Worm (Caenorhabditis elegans) whole organism, young adult: ENCODE measurements around the gene Y22D7AL.11.

Source experiments
- B0035.1 ChIP-seq: sonication (generic microtip); optimal IDR thresholded peaks from 2 replicates; lab custom pipeline; 2016; ENCODE audit warnings: missing genetic modification characterization, mild to moderate bottlenecking, missing compliant biosample characterization, missing genotype, missing genetic modification reagents
- C17E4.6 ChIP-seq: fragments of 200-800 bp; sonication (Bioruptor generic); IDR thresholded peaks from 2 replicates; pipeline ENCODE4 v1.3.6; 2022; ENCODE audit warnings: missing genetic modification reagents, missing genetic modification characterization, missing compliant biosample characterization
- F33H1.4 ChIP-seq: fragments of 200-800 bp; sonication (Bioruptor generic); IDR thresholded peaks from 2 replicates; pipeline ENCODE4 v1.3.6; 2022; ENCODE audit warnings: missing genetic modification reagents, missing genetic modification characterization, missing compliant biosample characterization
- F49E8.2 ChIP-seq: sonication (generic microtip); optimal IDR thresholded peaks from 3 replicates; lab custom pipeline; 2017; ENCODE audit warnings: missing genetic modification characterization, mild to moderate bottlenecking, missing compliant biosample characterization, antibody characterized with exemption, moderate library complexity; ENCODE audit not compliant: insufficient read depth
- F52B5.7 ChIP-seq: sonication (generic microtip); optimal IDR thresholded peaks from 2 replicates; lab custom pipeline; 2016; ENCODE audit warnings: mild to moderate bottlenecking, missing genetic modification characterization, missing compliant biosample characterization
- K11D2.4 ChIP-seq: fragments of 200-800 bp; sonication (Bioruptor generic); IDR thresholded peaks from 2 replicates; pipeline ENCODE4 v1.3.6; 2022; ENCODE audit warnings: missing genetic modification reagents, missing genetic modification characterization, missing compliant biosample characterization
- T07F8.4 ChIP-seq: sonication (generic microtip); optimal IDR thresholded peaks from 2 replicates; lab custom pipeline; 2016; ENCODE audit warnings: mild to moderate bottlenecking, missing genetic modification characterization, moderate library complexity, missing compliant biosample characterization
- Y53G8AR.9 ChIP-seq: fragments of 200-800 bp; sonication (Bioruptor generic); conservative IDR thresholded peaks from 2 replicates; pipeline ENCODE4 v1.3.6; 2022; ENCODE audit warnings: missing genetic modification reagents, missing genetic modification characterization, missing compliant biosample characterization
- athp-1 ChIP-seq: sonication (generic microtip); optimal IDR thresholded peaks from 2 replicates; lab custom pipeline; 2017; ENCODE audit warnings: mild to moderate bottlenecking, missing genetic modification characterization, missing compliant biosample characterization
- attf-3 ChIP-seq: fragments of 200-800 bp; sonication (Bioruptor generic); conservative IDR thresholded peaks from 2 replicates; pipeline ENCODE4 v1.3.6; 2022; ENCODE audit warnings: missing genetic modification reagents, missing genetic modification characterization, missing compliant biosample characterization
- bed-2 ChIP-seq: fragments of 200-800 bp; sonication (Bioruptor generic); IDR thresholded peaks from 2 replicates; pipeline ENCODE4 v1.3.6; 2022; ENCODE audit warnings: missing genetic modification reagents, missing genetic modification characterization, missing compliant biosample characterization
- die-1 ChIP-seq: sonication (generic microtip); optimal IDR thresholded peaks from 2 replicates; lab custom pipeline; 2016; ENCODE audit warnings: missing genotype, mild to moderate bottlenecking, missing genetic modification characterization, missing compliant biosample characterization
- dox-1 ChIP-seq: fragments of 200-800 bp; sonication (Bioruptor generic); IDR thresholded peaks from 2 replicates; pipeline ENCODE4 v1.3.6; 2022; ENCODE audit warnings: missing genetic modification reagents, missing genetic modification characterization, missing compliant biosample characterization
- efl-1 ChIP-seq: fragments of 150-350 bp; optimal IDR thresholded peaks from 2 replicates; lab custom pipeline; 2014; ENCODE audit warnings: missing biosample characterization, missing genetic modification reagents, missing genetic modification characterization
- egrh-3 ChIP-seq: fragments of 200-800 bp; sonication (Bioruptor generic); IDR thresholded peaks from 2 replicates; pipeline ENCODE4 v1.3.6; 2022; ENCODE audit warnings: missing genetic modification reagents, missing genetic modification characterization, missing compliant biosample characterization
- hmg-20 ChIP-seq: fragments of 200-800 bp; sonication (Bioruptor generic); IDR thresholded peaks from 2 replicates; pipeline ENCODE4 v1.3.6; 2022; ENCODE audit warnings: missing genetic modification reagents, missing genetic modification characterization, missing compliant biosample characterization
- hsf-1 ChIP-seq: fragments of 200-800 bp; sonication (Bioruptor generic); IDR thresholded peaks from 2 replicates; pipeline ENCODE4 v1.3.6; 2022; ENCODE audit warnings: missing genetic modification reagents, missing genetic modification characterization, missing compliant biosample characterization
- lag-1 ChIP-seq: fragments of 200-800 bp; sonication (Bioruptor generic); IDR thresholded peaks from 2 replicates; pipeline ENCODE4 v1.3.6; 2022; ENCODE audit warnings: missing genetic modification reagents, missing genetic modification characterization, missing compliant biosample characterization
- lin-26 ChIP-seq: fragments of 200-800 bp; sonication (Bioruptor generic); IDR thresholded peaks from 2 replicates; pipeline ENCODE4 v1.3.6; 2022; ENCODE audit warnings: missing genetic modification reagents, missing genetic modification characterization, missing compliant biosample characterization
- lsy-27 ChIP-seq: sonication (generic microtip); optimal IDR thresholded peaks from 2 replicates; lab custom pipeline; 2017; ENCODE audit warnings: missing genetic modification characterization, mild to moderate bottlenecking, missing compliant biosample characterization, antibody characterized with exemption, missing genotype, borderline replicate concordance; ENCODE audit not compliant: insufficient read depth
- madf-10 ChIP-seq: sonication (generic microtip); optimal IDR thresholded peaks from 2 replicates; lab custom pipeline; 2016; ENCODE audit warnings: mild to moderate bottlenecking, missing genetic modification characterization, missing compliant biosample characterization
- madf-3 ChIP-seq: fragments of 200-800 bp; sonication (Bioruptor generic); IDR thresholded peaks from 2 replicates; pipeline ENCODE4 v1.3.6; 2022; ENCODE audit warnings: missing genetic modification reagents, missing genetic modification characterization, missing compliant biosample characterization
- mcd-1 ChIP-seq: fragments of 200-800 bp; sonication (Bioruptor generic); IDR thresholded peaks from 2 replicates; pipeline ENCODE4 v1.3.6; 2022; ENCODE audit warnings: missing genetic modification reagents, missing genetic modification characterization, missing compliant biosample characterization
- mes-4 ChIP-seq: sonication (generic microtip); optimal IDR thresholded peaks from 2 replicates; lab custom pipeline; 2016; ENCODE audit warnings: missing genotype, missing genetic modification characterization, missing compliant biosample characterization
- mxl-1 ChIP-seq: sonication (generic microtip); optimal IDR thresholded peaks from 2 replicates; lab custom pipeline; 2016; ENCODE audit warnings: missing genetic modification characterization, missing compliant biosample characterization
- nhr-27 ChIP-seq: fragments of 200-800 bp; sonication (Bioruptor generic); optimal IDR thresholded peaks from 2 replicates; lab custom pipeline; 2018; ENCODE audit warnings: mild to moderate bottlenecking, missing genetic modification characterization, moderate library complexity, missing compliant biosample characterization
- nhr-80 ChIP-seq: sonication (generic microtip); optimal IDR thresholded peaks from 2 replicates; lab custom pipeline; 2016; ENCODE audit warnings: missing genetic modification characterization, missing compliant biosample characterization
- repo-1 ChIP-seq: sonication (generic microtip); optimal IDR thresholded peaks from 2 replicates; lab custom pipeline; 2017; ENCODE audit warnings: mild to moderate bottlenecking, missing genetic modification characterization, missing compliant biosample characterization
- snpc-1.3 ChIP-seq: sonication (generic microtip); optimal IDR thresholded peaks from 2 replicates; lab custom pipeline; 2017; ENCODE audit warnings: missing genetic modification characterization, mild to moderate bottlenecking, missing compliant biosample characterization, antibody characterized with exemption, moderate library complexity, missing genotype, missing genetic modification reagents; ENCODE audit not compliant: insufficient read depth
- sptf-2 ChIP-seq: fragments of 200-800 bp; sonication (Bioruptor generic); optimal IDR thresholded peaks from 2 replicates; lab custom pipeline; 2018; ENCODE audit warnings: mild to moderate bottlenecking, missing genetic modification characterization, missing compliant biosample characterization
- tbx-9 ChIP-seq: sonication (generic microtip); optimal IDR thresholded peaks from 2 replicates; lab custom pipeline; 2016; ENCODE audit warnings: borderline replicate concordance, missing genetic modification characterization, inconsistent platforms, missing compliant biosample characterization
- xnd-1 ChIP-seq: sonication (generic microtip); optimal IDR thresholded peaks from 2 replicates; lab custom pipeline; 2016; ENCODE audit warnings: missing genotype, missing genetic modification reagents, missing genetic modification characterization, missing compliant biosample characterization
- zfh-2 ChIP-seq: fragments of 200-800 bp; sonication (Bioruptor generic); conservative IDR thresholded peaks from 2 replicates; pipeline ENCODE4 v1.3.6; 2022; ENCODE audit warnings: missing genetic modification reagents, missing genetic modification characterization, missing compliant biosample characterization
- ztf-6 ChIP-seq: fragments of 200-800 bp; sonication (Bioruptor generic); IDR thresholded peaks from 2 replicates; pipeline ENCODE4 v1.3.6; 2022; ENCODE audit warnings: missing genetic modification reagents, missing genetic modification characterization, missing compliant biosample characterization

Y22D7AL.11 gene

DNA sequence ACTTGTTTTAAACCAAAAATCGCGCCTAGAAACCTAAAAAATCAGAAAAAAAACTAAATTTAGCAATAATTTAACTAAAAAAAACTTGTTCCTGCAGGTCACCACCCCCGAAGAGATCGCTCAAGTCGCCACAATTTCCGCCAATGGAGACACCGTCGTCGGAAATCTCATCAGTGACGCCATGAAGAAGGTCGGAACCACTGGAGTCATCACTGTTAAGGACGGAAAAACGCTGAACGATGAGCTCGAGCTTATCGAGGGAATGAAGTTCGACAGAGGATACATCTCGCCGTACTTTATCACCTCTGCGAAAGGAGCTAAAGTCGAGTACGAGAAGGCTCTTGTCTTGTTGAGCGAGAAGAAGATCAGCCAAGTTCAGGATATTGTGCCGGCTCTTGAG lies 12.8 kb downstream of the Y22D7AL.11 start (continued):
- TF ChIP-seq ztf-6 (GFP tag; lab: Robert Waterston, UW) = no peak
- no peak for TF ChIP-seq mes-4 (tag; lab: Kevin White, UChicago)
- no peak for TF ChIP-seq K11D2.4 (GFP tag; lab: Robert Waterston, UW)
- 0 out of 2 replicates have a peak, but pooled peaks have one; percentile 5 for TF ChIP-seq hmg-20
- TF ChIP-seq, all 124 proteins: peak for 4

ce11 chrIII:1619890-1620289 lies 14.3 kb downstream of the Y22D7AL.11 start:
- no peak for TF ChIP-seq snpc-1.3 (tag; lab: Kevin White, UChicago)
- 0 out of 2 replicates have a peak, but pooled peaks have one; percentile 37 for TF ChIP-seq Y53G8AR.9 (GFP tag; lab: Robert Waterston, UW)
- 0 out of 2 replicates have a peak, but pooled peaks have one; percentile 34 for TF ChIP-seq hsf-1 (GFP tag; lab: Robert Waterston, UW)
- no peak for TF ChIP-seq B0035.1 (tag; lab: Kevin White, UChicago)
- 0 out of 2 replicates have a peak, but pooled peaks have one; percentile 29 for TF ChIP-seq mcd-1 (GFP tag; lab: Robert Waterston, UW)
- no peak for TF ChIP-seq nhr-27 (tag; lab: Kevin White, UChicago)
- no peak for TF ChIP-seq athp-1 (tag; lab: Kevin White, UChicago)
- TF ChIP-seq lsy-27 (tag; lab: Kevin White, UChicago) = no peak
- no peak for TF ChIP-seq bed-2 (GFP tag; lab: Robert Waterston, UW)
- TF ChIP-seq F52B5.7 (tag; lab: Kevin White, UChicago) = no peak
- peak; percentile 58 for TF ChIP-seq dox-1 (GFP tag; lab: Robert Waterston, UW)
- TF ChIP-seq zfh-2 = 0 out of 2 replicates have a peak, but pooled peaks have one; percentile 43
- no peak for TF ChIP-seq mxl-1 (tag; lab: Kevin White, UChicago)
- no peak for TF ChIP-seq tbx-9
- TF ChIP-seq lin-26 (GFP tag; lab: Robert Waterston, UW) = peak; percentile 55; the same call in 1 of the 2 replicates
- TF ChIP-seq sptf-2 = no peak
- TF ChIP-seq madf-3 (GFP tag; lab: Robert Waterston, UW) = 0 out of 2 replicates have a peak, but pooled peaks have one; percentile 42
- no peak for TF ChIP-seq efl-1 (GFP tag; lab: Kevin White, UChicago)

DNA sequence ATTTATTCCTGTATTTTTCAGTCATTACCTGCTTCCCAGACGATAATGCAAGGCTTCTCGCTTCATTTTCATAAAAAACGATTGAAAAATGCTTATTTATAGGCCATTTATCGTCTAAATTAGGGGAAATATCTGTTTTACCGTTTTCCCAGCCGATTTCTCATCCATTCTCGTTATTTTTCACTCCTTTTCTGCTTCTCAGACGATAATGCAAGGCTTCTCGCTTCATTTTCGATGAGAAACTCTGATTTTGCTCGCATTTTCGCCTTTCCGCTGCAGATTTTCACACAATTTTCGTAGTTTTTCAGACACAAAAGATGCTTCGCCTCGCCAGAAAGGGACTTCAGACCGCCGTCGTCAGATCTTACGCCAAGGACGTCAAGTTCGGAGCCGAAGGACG lies 14.7 kb downstream of the Y22D7AL.11 start, which contains the start of gene hsp-60:
Gene hsp-60 (plus strand): TSS at position 301 of the 400 bp plus-strand sequence.
- TF ChIP-seq F33H1.4 (GFP tag; lab: Robert Waterston, UW) (no peak), zfh-2 (no peak), egrh-3 (GFP tag; lab: Robert Waterston, UW) (no peak), F49E8.2 (tag; lab: Kevin White, UChicago) (no peak), athp-1 (tag; lab: Kevin White, UChicago) (no peak), K11D2.4 (GFP tag; lab: Robert Waterston, UW) (no peak), nhr-80 (no peak), attf-3 (GFP tag; lab: Robert Waterston, UW) (no peak), madf-10 (tag; lab: Kevin White, UChicago) (no peak), xnd-1 (tag; lab: Kevin White, UChicago) (no peak), C17E4.6 (GFP tag; lab: Robert Waterston, UW) (no peak), lag-1 (GFP tag; lab: Robert Waterston, UW) (no peak), repo-1 (no peak), T07F8.4 (tag; lab: Kevin White, UChicago) (no peak), die-1 (no peak)
- TF ChIP-seq, all 124 proteins: peak for 0
